Fruit fly (Drosophila melanogaster): ENCODE results near the gene Gr8a.

dm6 chrX:9214576-9214975, 12.4 kb upstream of the Gr8a start, which contains the start of gene Obp8a:
- TF ChIP-seq Ets65A (GFP tag) (no peak), CG10274 (GFP tag; optimal IDR thresholded peaks at IDR 0.05) (no peak), CG9876 (GFP tag; optimal IDR thresholded peaks at IDR 0.05) (no peak), CG3726 (GFP tag; IDR thresholded peaks at IDR 0.05) (no peak), ems (GFP tag; optimal IDR thresholded peaks at IDR 0.05) (no peak)

Measured in whole organism, embryonic.